Worm (Caenorhabditis elegans): ENCODE results near the gene fbxa-192.

Gene fbxa-192

DNA sequence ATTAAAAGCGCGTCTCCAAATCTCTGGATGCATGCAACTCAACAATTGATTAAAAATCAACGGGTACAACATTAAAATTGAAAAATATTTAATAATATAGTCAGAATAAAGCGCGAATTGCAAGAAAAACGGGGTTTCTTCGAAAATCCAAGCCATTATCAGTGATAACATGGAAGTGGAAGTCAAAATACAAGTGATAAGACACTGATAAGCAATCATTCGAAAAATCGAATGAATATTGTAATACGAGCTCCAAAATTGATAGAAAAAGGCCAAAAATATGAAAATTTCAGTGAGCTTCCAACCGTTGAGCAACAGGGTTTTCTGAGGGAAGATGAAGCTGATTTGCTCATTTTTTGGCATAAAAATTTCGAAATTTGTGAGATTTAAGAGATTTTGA is 43.9 kb upstream of the fbxa-192 start:
- peak; percentile 87 for TF ChIP-seq elt-2 (tag; optimal IDR thresholded peaks at IDR 0.05)
- TF ChIP-seq pha-4 (tag; optimal IDR thresholded peaks at IDR 0.05): no peak
- no peak for TF ChIP-seq fax-1 (tag; optimal IDR thresholded peaks at IDR 0.05)
- TF ChIP-seq ceh-48 (tag; optimal IDR thresholded peaks at IDR 0.05): no peak
- no peak for TF ChIP-seq hlh-8 (tag; optimal IDR thresholded peaks at IDR 0.05)

DNA sequence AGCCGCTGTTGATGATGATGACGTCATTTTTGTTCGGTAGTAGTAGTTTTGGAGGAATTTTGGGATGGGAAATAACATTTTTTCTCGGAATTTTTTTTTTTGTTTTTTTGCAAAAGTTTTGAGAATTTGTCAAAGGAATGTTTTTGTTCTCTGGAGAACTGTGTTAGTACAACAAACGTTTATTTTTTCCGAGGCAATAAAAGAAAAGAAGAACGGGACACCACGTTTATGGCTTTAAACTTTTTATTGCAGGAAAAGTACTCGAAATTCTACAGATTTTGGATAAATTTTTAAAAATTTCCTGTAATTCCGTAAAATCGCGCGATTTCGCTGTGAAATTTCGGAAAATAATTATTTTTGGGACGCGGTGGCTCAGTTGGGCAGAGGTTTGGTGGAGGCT is 40.6 kb upstream of the fbxa-192 start, which contains the start of gene F59A1.13:
Gene F59A1.13, minus strand, starts transcription at position 101 of the 400 bp plus-strand sequence.
- no peak for TF ChIP-seq pat-9 (tag; optimal IDR thresholded peaks at IDR 0.05)
- no peak for TF ChIP-seq hlh-8 (tag; optimal IDR thresholded peaks at IDR 0.05)
- no peak for TF ChIP-seq K02D7.2 (tag; optimal IDR thresholded peaks at IDR 0.05)
- TF ChIP-seq ceh-18 (tag; optimal IDR thresholded peaks at IDR 0.05): no peak
- TF ChIP-seq syd-9 (tag; optimal IDR thresholded peaks at IDR 0.05): no peak
- TF ChIP-seq ceh-19 (GFP tag; optimal IDR thresholded peaks at IDR 0.05): no peak
- no peak for TF ChIP-seq che-1 (tag; optimal IDR thresholded peaks at IDR 0.05)
- no peak for TF ChIP-seq gmeb-2 (tag; optimal IDR thresholded peaks at IDR 0.05)
- no peak for TF ChIP-seq nfya-1 (tag; optimal IDR thresholded peaks at IDR 0.05)
- no peak for TF ChIP-seq eyg-1 (tag; optimal IDR thresholded peaks at IDR 0.05)
- no peak for TF ChIP-seq lin-11 (tag; optimal IDR thresholded peaks at IDR 0.05)
- no peak for TF ChIP-seq hlh-13 (GFP tag; optimal IDR thresholded peaks at IDR 0.05)
- no peak for TF ChIP-seq pqm-1 (tag; optimal IDR thresholded peaks at IDR 0.05)
- TF ChIP-seq ref-2 (tag; optimal IDR thresholded peaks at IDR 0.05): no peak
- no peak for TF ChIP-seq dve-1 (tag; optimal IDR thresholded peaks at IDR 0.05)
- TF ChIP-seq hlh-30 (tag; optimal IDR thresholded peaks at IDR 0.05; ENCODE audit: insufficient read depth): no peak
- TF ChIP-seq nhr-232 (tag; optimal IDR thresholded peaks at IDR 0.05): no peak
- TF ChIP-seq ceh-6 (GFP tag; optimal IDR thresholded peaks at IDR 0.05): no peak
- TF ChIP-seq fax-1 (tag; optimal IDR thresholded peaks at IDR 0.05): no peak
- no peak for TF ChIP-seq C08G9.2 (tag; optimal IDR thresholded peaks at IDR 0.05)

DNA sequence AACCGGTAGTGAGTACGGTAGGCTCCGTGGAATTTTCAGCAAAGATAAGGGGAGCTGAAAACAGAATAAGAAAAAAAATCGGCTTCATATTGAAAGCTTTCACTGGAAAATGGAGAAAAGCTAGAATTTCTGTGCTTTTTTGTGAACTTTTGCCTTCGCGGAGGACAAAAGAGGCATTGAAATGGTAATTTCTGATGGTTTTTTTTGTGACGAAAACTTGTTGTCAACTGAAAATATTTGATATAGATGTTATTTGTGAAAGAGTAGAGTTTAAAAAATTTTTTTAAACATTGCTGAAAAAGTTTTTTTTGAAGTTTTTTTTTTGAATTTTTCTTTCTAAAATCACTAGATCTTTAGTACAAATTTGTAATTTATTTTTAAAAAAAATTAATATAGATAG is 36.5 kb upstream of the fbxa-192 start, which contains the start of gene F59A1.18:
Gene F59A1.18, minus strand, starts transcription at position 101 of the 400 bp plus-strand sequence.
- TF ChIP-seq sdc-2 (tag; optimal IDR thresholded peaks at IDR 0.05): no peak
- no peak for TF ChIP-seq C08G9.2 (tag; optimal IDR thresholded peaks at IDR 0.05)
- no peak for TF ChIP-seq sox-2 (GFP tag; IDR thresholded peaks at IDR 0.05)
- no peak for TF ChIP-seq gmeb-2 (tag; optimal IDR thresholded peaks at IDR 0.05)
- TF ChIP-seq ceh-14 (tag; optimal IDR thresholded peaks at IDR 0.05): no peak
- no peak for TF ChIP-seq elt-4 (tag; optimal IDR thresholded peaks at IDR 0.05)
- TF ChIP-seq pqm-1 (tag; optimal IDR thresholded peaks at IDR 0.05): no peak
- TF ChIP-seq nhr-11 (tag; optimal IDR thresholded peaks at IDR 0.05): no peak
- TF ChIP-seq nhr-232 (tag; optimal IDR thresholded peaks at IDR 0.05): no peak
- no peak for TF ChIP-seq npax-4 (tag; optimal IDR thresholded peaks at IDR 0.05)
- TF ChIP-seq ceh-19 (GFP tag; optimal IDR thresholded peaks at IDR 0.05): no peak
- no peak for TF ChIP-seq Y22D7AL.16 (tag; optimal IDR thresholded peaks at IDR 0.05)
- no peak for TF ChIP-seq fax-1 (tag; optimal IDR thresholded peaks at IDR 0.05)
- TF ChIP-seq ttx-3 (tag; optimal IDR thresholded peaks at IDR 0.05): no peak
- no peak for TF ChIP-seq tbx-7 (tag; optimal IDR thresholded peaks at IDR 0.05)
- TF ChIP-seq ceh-24 (tag; optimal IDR thresholded peaks at IDR 0.05): no peak

DNA sequence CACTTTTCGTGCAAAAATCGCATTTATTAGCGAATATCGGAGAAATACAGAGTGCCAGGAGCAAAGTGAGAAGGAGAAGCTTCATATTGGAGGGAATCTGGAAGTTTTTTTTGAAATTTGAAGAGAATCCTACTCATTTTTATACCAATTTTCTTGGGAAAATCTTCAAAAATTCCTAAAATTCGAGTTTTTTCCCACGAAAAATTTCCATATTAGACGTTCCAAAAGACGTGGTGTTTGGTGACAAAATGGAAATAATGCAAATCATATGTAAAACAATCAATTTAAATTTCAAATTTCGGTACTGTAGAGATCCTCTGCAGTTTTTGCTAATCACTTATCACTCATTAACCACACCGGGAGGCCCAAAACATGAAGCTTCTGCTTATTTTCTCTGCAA is 34.5 kb upstream of the fbxa-192 start, which contains the start of the genes F59A1.16 and F59A1.6:
Gene F59A1.16, minus strand, starts transcription at position 101 of the 400 bp plus-strand sequence.
Gene F59A1.6, plus strand, starts transcription at position 285 of the 400 bp plus-strand sequence.
- TF ChIP-seq ceh-24 (tag; optimal IDR thresholded peaks at IDR 0.05): no peak
- no peak for TF ChIP-seq gmeb-2 (tag; optimal IDR thresholded peaks at IDR 0.05)
- no peak for TF ChIP-seq dve-1 (tag; optimal IDR thresholded peaks at IDR 0.05)
- no peak for TF ChIP-seq elt-2 (tag; optimal IDR thresholded peaks at IDR 0.05)
- TF ChIP-seq ceh-2 (tag; optimal IDR thresholded peaks at IDR 0.05): no peak
- no peak for TF ChIP-seq che-1 (tag; optimal IDR thresholded peaks at IDR 0.05)
- no peak for TF ChIP-seq ceh-18 (tag; optimal IDR thresholded peaks at IDR 0.05)
- TF ChIP-seq ceh-30 (tag; optimal IDR thresholded peaks at IDR 0.05): no peak
- TF ChIP-seq rnt-1 (tag; optimal IDR thresholded peaks at IDR 0.05): no peak
- TF ChIP-seq pqm-1 (tag; optimal IDR thresholded peaks at IDR 0.05): no peak
- TF ChIP-seq ama-1 (optimal IDR thresholded peaks at IDR 0.05): no peak
- no peak for TF ChIP-seq ttx-3 (tag; optimal IDR thresholded peaks at IDR 0.05)
- no peak for TF ChIP-seq F13H6.1 (tag; optimal IDR thresholded peaks at IDR 0.05)

All from whole organism, late embryonic.